Worm (Caenorhabditis elegans) whole organism, L4/young adult: ENCODE results near the gene sri-31.

ENCODE experiments used
- W03F9.2 ChIP-seq: fragments of 150-350 bp; optimal IDR thresholded peaks from 2 replicates; lab custom pipeline; 2014; ENCODE audit warnings: missing biosample characterization, missing genetic modification characterization
- dao-5 ChIP-seq: sonication (generic microtip); optimal IDR thresholded peaks from 2 replicates; lab custom pipeline; 2016; ENCODE audit warnings: missing genotype, missing genetic modification characterization, moderate library complexity, missing compliant biosample characterization
- him-1 ChIP-seq: sonication (generic microtip); optimal IDR thresholded peaks from 2 replicates; lab custom pipeline; 2016; ENCODE audit warnings: missing genotype, missing genetic modification reagents, missing genetic modification characterization, missing compliant biosample characterization

Gene sri-31

ce11 chrII:3056266-3056872 is 5.6 kb downstream of the sri-31 start, which contains the start of gene lin-8:
lin-8 (plus strand) TSS chrII:3056822.
- TF ChIP-seq dao-5 (tag; lab: Kevin White, UChicago): no peak
- TF ChIP-seq W03F9.2 (tag; lab: Kevin White, UChicago): no peak
- TF ChIP-seq him-1 (tag; lab: Kevin White, UChicago): no peak

DNA sequence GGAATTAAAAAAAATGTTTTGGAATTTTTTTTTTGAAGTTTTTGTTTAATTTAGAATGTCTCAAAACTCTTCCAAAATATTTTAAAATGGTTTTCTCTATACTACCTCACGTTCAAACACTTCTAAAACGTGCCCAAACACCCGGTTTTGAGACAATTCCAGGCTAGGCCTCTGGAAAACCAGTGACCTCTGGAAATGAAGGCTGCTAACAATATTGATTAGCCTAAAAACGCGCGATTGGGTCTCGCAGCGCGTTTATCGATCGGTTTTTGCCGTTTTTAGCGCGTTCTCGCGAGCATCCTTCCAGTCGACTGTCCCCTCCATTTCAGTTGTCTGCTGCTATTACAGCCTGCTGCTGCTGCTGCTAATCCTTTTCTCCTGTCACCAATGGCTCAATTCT is 10.0 kb downstream of the sri-31 start, which contains the start of gene Y25C1A.6:
Y25C1A.6 (plus strand) TSS at position 301 of the 400 bp plus-strand sequence.
- TF ChIP-seq him-1 (tag; lab: Kevin White, UChicago) (no peak), W03F9.2 (tag; lab: Kevin White, UChicago) (no peak), dao-5 (tag; lab: Kevin White, UChicago) (no peak)

ce11 chrII:3061605-3062004 is 10.8 kb downstream of the sri-31 start:
- no peak for TF ChIP-seq W03F9.2 (tag; lab: Kevin White, UChicago)

- no peak for TF ChIP-seq him-1 (tag; lab: Kevin White, UChicago)
- TF ChIP-seq W03F9.2 (tag; lab: Kevin White, UChicago): no peak
- peak; percentile 28 for TF ChIP-seq dao-5 (tag; lab: Kevin White, UChicago)
Observed at ce11 chrII:3062222-3062621, 11.4 kb downstream of the sri-31 start.

DNA sequence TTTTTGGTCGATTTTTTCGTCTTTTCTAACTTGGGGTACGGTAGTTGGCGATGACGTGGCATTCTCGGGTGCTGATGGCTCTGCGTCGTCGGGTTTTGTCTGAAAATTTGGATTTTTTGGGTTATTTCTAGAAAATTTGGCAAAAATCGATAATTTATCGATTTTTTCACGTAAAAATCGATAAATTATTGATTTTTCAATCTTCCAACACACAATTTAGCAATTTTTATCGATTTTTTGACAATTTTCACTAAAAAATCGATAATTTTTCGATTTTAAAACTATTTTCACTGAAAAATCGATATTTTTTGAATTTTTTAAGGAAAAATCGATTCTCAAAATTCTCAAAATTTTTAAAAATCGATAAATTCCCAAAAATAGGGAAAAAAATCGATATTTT is 12.1 kb downstream of the sri-31 start:
- TF ChIP-seq him-1 (tag; lab: Kevin White, UChicago): no peak
- no peak for TF ChIP-seq dao-5 (tag; lab: Kevin White, UChicago)
- no peak for TF ChIP-seq W03F9.2 (tag; lab: Kevin White, UChicago)

DNA sequence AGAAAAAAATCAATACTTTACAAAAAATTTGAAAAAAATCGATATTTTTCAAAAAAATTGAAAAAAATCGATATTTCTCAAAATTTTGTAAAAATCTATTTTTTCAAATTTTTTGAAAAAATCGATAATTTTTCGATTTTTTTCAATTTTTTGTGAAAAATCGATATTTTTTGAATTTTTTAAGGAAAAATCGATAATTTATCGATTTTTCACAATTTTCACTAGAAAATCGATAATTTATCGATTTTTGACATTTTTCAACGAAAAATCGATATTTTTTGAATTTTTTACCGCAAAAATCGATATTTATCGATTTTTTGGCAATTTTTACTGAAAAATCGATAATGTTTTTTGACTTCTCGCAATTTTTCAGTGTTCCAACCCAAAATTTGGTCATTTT is 12.6 kb downstream of the sri-31 start:
- TF ChIP-seq dao-5 (tag; lab: Kevin White, UChicago): no peak
- no peak for TF ChIP-seq W03F9.2 (tag; lab: Kevin White, UChicago)
- no peak for TF ChIP-seq him-1 (tag; lab: Kevin White, UChicago)

ce11 chrII:3063984-3064383 is 13.2 kb downstream of the sri-31 start:
- TF ChIP-seq him-1 (tag; lab: Kevin White, UChicago) (no peak), W03F9.2 (tag; lab: Kevin White, UChicago) (no peak), dao-5 (tag; lab: Kevin White, UChicago) (no peak)

DNA sequence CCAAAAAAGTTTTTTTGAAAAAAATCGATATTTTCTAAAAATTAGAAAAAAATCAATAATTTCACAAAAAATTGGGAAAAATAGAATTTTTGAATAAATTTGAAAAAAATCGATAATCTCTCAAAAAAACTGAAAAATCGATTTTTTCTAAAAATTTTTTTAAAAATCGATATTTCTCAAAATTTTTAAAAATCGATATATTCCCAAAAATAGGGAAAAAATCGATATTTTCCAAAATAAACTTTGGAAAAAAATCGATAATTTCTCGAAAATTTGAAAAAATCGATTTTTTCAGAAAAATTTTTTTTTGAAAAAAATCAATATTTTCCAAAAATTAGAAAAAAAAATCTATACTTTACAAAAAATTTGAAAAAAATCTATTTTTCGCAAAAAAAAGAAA is 13.8 kb downstream of the sri-31 start:
- TF ChIP-seq W03F9.2 (tag; lab: Kevin White, UChicago): no peak
- TF ChIP-seq him-1 (tag; lab: Kevin White, UChicago): no peak
- no peak for TF ChIP-seq dao-5 (tag; lab: Kevin White, UChicago)

DNA sequence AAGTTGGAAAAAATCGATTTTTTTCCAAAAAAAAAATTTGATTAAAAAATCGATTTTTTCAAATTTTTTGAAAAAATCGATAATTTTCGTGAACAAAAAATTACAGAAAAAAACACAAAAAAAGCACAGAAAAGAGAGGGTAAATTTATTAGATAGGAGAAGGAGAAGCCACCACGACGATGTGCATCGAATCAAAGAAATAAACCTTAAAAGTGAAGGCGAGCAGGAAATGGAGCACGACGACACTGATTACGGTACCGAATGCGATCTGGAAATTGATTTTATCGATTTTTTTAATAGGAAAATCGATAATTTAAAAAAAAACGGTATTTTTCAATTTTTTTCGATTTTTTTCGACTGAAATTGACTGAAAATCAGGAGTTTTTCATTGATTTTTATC is 14.3 kb downstream of the sri-31 start:
- TF ChIP-seq W03F9.2 (tag; lab: Kevin White, UChicago): no peak
- TF ChIP-seq dao-5 (tag; lab: Kevin White, UChicago): no peak
- TF ChIP-seq him-1 (tag; lab: Kevin White, UChicago): no peak

- no peak for TF ChIP-seq him-1 (tag; lab: Kevin White, UChicago)
- TF ChIP-seq dao-5 (tag; lab: Kevin White, UChicago): no peak
- no peak for TF ChIP-seq W03F9.2 (tag; lab: Kevin White, UChicago)
Observed at ce11 chrII:3066401-3066800, 15.6 kb downstream of the sri-31 start.

DNA sequence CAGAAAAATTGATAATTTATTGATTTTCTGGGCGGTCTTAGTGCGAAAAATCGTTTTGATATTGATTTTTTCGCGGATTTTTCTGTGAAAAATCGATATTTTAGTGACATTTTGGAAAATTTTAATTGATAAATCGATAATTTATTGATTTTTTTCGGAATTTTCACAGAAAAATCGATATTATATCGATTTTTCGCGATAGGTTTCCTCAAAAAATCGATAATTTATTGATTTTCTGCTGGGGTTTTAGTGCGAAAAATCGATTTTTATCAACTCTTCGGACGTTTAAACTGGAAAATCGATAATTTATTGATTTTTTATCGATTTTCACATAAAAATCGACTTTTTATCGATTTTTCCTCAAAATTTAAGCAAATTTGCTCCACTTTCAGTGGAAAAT is 16.6 kb downstream of the sri-31 start:
- no peak for TF ChIP-seq him-1 (tag; lab: Kevin White, UChicago)
- TF ChIP-seq W03F9.2 (tag; lab: Kevin White, UChicago): no peak
- TF ChIP-seq dao-5 (tag; lab: Kevin White, UChicago): no peak

DNA sequence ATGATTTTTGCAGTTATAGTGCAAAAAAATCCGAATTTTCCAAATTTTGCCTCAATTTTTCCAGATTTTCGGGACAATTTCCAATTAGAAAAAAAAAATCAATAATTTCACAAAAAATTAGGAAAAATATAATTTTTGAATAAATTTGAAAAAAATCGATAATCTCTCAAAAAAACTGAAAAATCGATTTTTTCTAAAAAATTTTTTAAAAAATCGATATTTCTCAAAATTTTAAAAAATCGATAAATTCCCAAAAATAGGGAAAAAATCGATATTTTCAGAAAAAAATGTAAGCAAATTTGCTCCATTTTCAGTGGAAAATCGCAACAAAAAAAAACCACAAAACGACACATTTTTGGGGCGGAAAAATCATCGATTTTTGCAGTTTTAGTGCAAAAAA is 17.1 kb downstream of the sri-31 start:
- no peak for TF ChIP-seq dao-5 (tag; lab: Kevin White, UChicago)
- TF ChIP-seq W03F9.2 (tag; lab: Kevin White, UChicago): no peak
- TF ChIP-seq him-1 (tag; lab: Kevin White, UChicago): no peak

DNA sequence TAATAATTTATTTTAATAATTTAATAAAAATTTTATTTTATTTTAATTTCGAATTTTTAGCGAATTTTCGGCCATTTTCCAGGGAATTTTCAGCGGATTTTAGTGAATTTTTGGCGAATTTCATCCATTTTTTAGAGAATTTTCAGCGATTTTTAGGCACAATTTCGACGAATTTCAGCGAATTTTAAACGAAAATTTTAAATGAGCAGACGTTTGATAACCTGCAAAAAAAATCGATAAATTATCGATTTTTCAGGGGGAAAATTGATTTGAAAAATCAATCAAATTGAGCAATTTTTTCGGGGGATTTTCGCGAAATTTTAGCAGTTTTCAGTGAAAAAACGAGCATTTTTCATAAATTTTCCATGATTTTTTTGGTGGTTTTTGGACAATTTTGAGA is 17.8 kb downstream of the sri-31 start:
- TF ChIP-seq dao-5 (tag; lab: Kevin White, UChicago): no peak
- TF ChIP-seq him-1 (tag; lab: Kevin White, UChicago): no peak
- TF ChIP-seq W03F9.2 (tag; lab: Kevin White, UChicago): no peak

DNA sequence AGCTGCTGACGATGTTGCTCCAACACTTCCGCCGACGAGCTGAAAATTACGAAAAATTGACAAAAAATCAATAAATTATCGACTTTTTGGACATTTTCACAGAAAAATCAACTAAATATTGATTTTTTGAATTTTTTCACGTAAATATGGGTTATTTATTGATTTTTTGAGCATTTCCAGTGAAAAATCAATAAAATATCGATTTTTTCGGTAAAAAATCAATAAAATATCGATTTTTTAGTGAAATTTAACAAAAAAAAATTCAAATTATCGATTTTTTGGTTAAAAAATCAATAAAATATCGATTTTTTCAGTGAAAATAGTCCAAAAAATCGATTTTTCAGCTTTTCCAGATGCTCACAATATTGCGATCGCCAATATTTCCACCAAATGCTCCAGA is 19.4 kb downstream of the sri-31 start:
- TF ChIP-seq W03F9.2 (tag; lab: Kevin White, UChicago) (no peak), him-1 (tag; lab: Kevin White, UChicago) (no peak), dao-5 (tag; lab: Kevin White, UChicago) (no peak)
